Worm (Caenorhabditis elegans): ENCODE data around the gene fib-1.
A peak's percentile ranks its signal among the peaks of the same experiment; 100 is the strongest.

The fib-1 gene

ce11 chrV:15002184-15002690 lies at the start of gene fib-1, which contains the start of gene mut-15 (continued):
- TF ChIP-seq cebp-1 (GFP tag; IDR thresholded peaks at IDR 0.05) (peak; percentile 46; the same call in 1 of the 2 replicates), cebp-1 (tag; optimal IDR thresholded peaks at IDR 0.05) (peak; percentile 84), B0336.3 (GFP tag; IDR thresholded peaks at IDR 0.05) (peak; percentile 51; the same call in 1 of the 2 replicates), Y67H2A.10 (GFP tag; conservative IDR thresholded peaks at IDR 0.05) (peak; percentile 76; the same call in 1 of the 2 replicates), zfh-2 (GFP tag; conservative IDR thresholded peaks at IDR 0.05) (no peak), bed-1 (GFP tag; IDR thresholded peaks at IDR 0.05) (no peak), snpc-4 (GFP tag; optimal IDR thresholded peaks at IDR 0.05) (peak; percentile 69), snpc-4 (tag; optimal IDR thresholded peaks at IDR 0.05) (peak; percentile 66 to 83 (median 75)), Y53G8AR.9 (GFP tag; conservative IDR thresholded peaks at IDR 0.05) (peak; percentile 82), bed-2 (GFP tag; IDR thresholded peaks at IDR 0.05) (peak; percentile 66; the same call in 1 of the 2 replicates), hlh-26 (GFP tag; conservative IDR thresholded peaks at IDR 0.05) (no peak), tbp1 (GFP tag; optimal IDR thresholded peaks at IDR 0.05) (peak; percentile 72), lin-35 (GFP tag; optimal IDR thresholded peaks at IDR 0.05) (peak in 2 of 3 experiments; percentile 48 to 80), K11D2.4 (GFP tag; IDR thresholded peaks at IDR 0.05) (peak; percentile 81), F55B11.4 (tag; optimal IDR thresholded peaks at IDR 0.05; ENCODE audit: borderline replicate concordance, insufficient read depth) (no peak), die-1 (tag; optimal IDR thresholded peaks at IDR 0.05) (no peak), dox-1 (GFP tag; IDR thresholded peaks at IDR 0.05) (peak; percentile 90), C06A6.2 (GFP tag; conservative IDR thresholded peaks at IDR 0.05) (no peak), ama-1 (optimal IDR thresholded peaks at IDR 0.05) (no peak), ama-1 (GFP tag; optimal IDR thresholded peaks at IDR 0.05) (no peak), sea-2 (GFP tag; IDR thresholded peaks at IDR 0.05) (0 out of 2 replicates have a peak, but pooled peaks have one; percentile 27), nfya-1 (tag; optimal IDR thresholded peaks at IDR 0.05; ENCODE audit: borderline replicate concordance, insufficient read depth) (no peak), gei-17 (GFP tag; optimal IDR thresholded peaks at IDR 0.05) (no peak), hmg-1.2 (GFP tag; IDR thresholded peaks at IDR 0.05) (peak; percentile 72), chd-7 (tag; optimal IDR thresholded peaks at IDR 0.05) (peak; percentile 13), Y79H2A.3 (GFP tag; conservative IDR thresholded peaks at IDR 0.05) (no peak), C17E4.6 (GFP tag; IDR thresholded peaks at IDR 0.05) (no peak), Y56A3A.18 (GFP tag; IDR thresholded peaks at IDR 0.05) (no peak), ceh-91 (GFP tag; IDR thresholded peaks at IDR 0.05) (peak; percentile 88), unc-130 (GFP tag; optimal IDR thresholded peaks at IDR 0.05) (peak; percentile 72), lin-26 (GFP tag; IDR thresholded peaks at IDR 0.05) (no peak), ZK185.1 (tag; optimal IDR thresholded peaks at IDR 0.05; ENCODE audit: poor library complexity, severe bottlenecking) (peak; percentile 65), Y95B8A.8 (GFP tag; IDR thresholded peaks at IDR 0.05) (peak; percentile 71; the same call in 1 of the 2 replicates), F22D6.2 (tag; optimal IDR thresholded peaks at IDR 0.05) (no peak), xnd-1 (tag; optimal IDR thresholded peaks at IDR 0.05) (peak; percentile 47), ztf-28 (GFP tag; IDR thresholded peaks at IDR 0.05) (peak; percentile 95), F33H1.4 (GFP tag; IDR thresholded peaks at IDR 0.05) (peak; percentile 98), ztf-18 (tag; optimal IDR thresholded peaks at IDR 0.05) (peak; percentile 50), zim-3 (tag; optimal IDR thresholded peaks at IDR 0.05) (no peak), let-607 (tag; optimal IDR thresholded peaks at IDR 0.05) (peak in 1 of 2 experiments; percentile 52), aptf-2 (GFP tag; conservative IDR thresholded peaks at IDR 0.05) (peak; percentile 78), nfya-2 (GFP tag; IDR thresholded peaks at IDR 0.05) (no peak), nhr-80 (tag; optimal IDR thresholded peaks at IDR 0.05) (peak; percentile 56), fkh-3 (tag; optimal IDR thresholded peaks at IDR 0.05) (no peak), F49E8.2 (tag; optimal IDR thresholded peaks at IDR 0.05; ENCODE audit: insufficient read depth) (peak; percentile 81), mxl-1 (tag; optimal IDR thresholded peaks at IDR 0.05) (no peak), efl-1 (GFP tag; optimal IDR thresholded peaks at IDR 0.05) (peak; percentile 66), atf-7 (tag; optimal IDR thresholded peaks at IDR 0.05) (peak; percentile 34), T26A5.8 (tag; optimal IDR thresholded peaks at IDR 0.05) (no peak)

Data from whole organism, young adult.